Worm (Caenorhabditis elegans) whole organism, L1 larva: ENCODE measurements around the gene cyp-25A1.

Source experiments
- C16A3.4 ChIP-seq: fragments of 150-350 bp; optimal IDR thresholded peaks from 2 replicates; lab custom pipeline; 2014; ENCODE audit warnings: missing biosample characterization, missing genetic modification characterization
- aha-1 ChIP-seq: fragments of 150-350 bp; optimal IDR thresholded peaks from 2 replicates; lab custom pipeline; 2014; ENCODE audit warnings: missing biosample characterization, missing genetic modification characterization
- alr-1 ChIP-seq: fragments of 200-800 bp; sonication (Bioruptor generic); optimal IDR thresholded peaks from 2 replicates; lab custom pipeline; 2018; ENCODE audit warnings: borderline replicate concordance, mild to moderate bottlenecking, missing genetic modification characterization, missing compliant biosample characterization
- aly-2 ChIP-seq: fragments of 150-350 bp; optimal IDR thresholded peaks from 2 replicates; lab custom pipeline; 2014; ENCODE audit warnings: missing biosample characterization, missing genetic modification characterization
- blmp-1 ChIP-seq: fragments of 150-350 bp; optimal IDR thresholded peaks from 2 replicates; lab custom pipeline; 2014; ENCODE audit warnings: missing biosample characterization, missing genetic modification characterization
- ceh-63 ChIP-seq: fragments of 200-800 bp; sonication (Bioruptor generic); optimal IDR thresholded peaks from 2 replicates; lab custom pipeline; 2018; ENCODE audit warnings: mild to moderate bottlenecking, missing genetic modification characterization, missing compliant biosample characterization
- ceh-88 ChIP-seq: fragments of 200-800 bp; sonication (Bioruptor generic); IDR thresholded peaks from 2 replicates; pipeline ENCODE4 v1.3.6; 2022; ENCODE audit warnings: missing genetic modification characterization, missing compliant biosample characterization
- ces-1 ChIP-seq: fragments of 150-350 bp; optimal IDR thresholded peaks from 2 replicates; lab custom pipeline; 2014; ENCODE audit warnings: missing biosample characterization, missing genetic modification reagents, missing genetic modification characterization
- dsc-1 ChIP-seq: sonication (generic microtip); optimal IDR thresholded peaks from 2 replicates; lab custom pipeline; 2016; ENCODE audit warnings: mild to moderate bottlenecking, missing genetic modification characterization, missing compliant biosample characterization
- efl-1 ChIP-seq, 4 experiments: fragments of 150-350 bp; optimal IDR thresholded peaks in 3 of 4; peaks in 1 of 4; 1 replicate in 1 of 4; 2 replicates in 3 of 4; lab custom pipeline; 2014; ENCODE audit warnings: missing biosample characterization in 2 of 4, missing genetic modification characterization in 2 of 4, missing genetic modification reagents in 2 of 4
- egl-13 ChIP-seq: sonication (generic microtip); optimal IDR thresholded peaks from 2 replicates; lab custom pipeline; 2016; ENCODE audit warnings: missing genotype, missing genetic modification reagents, missing genetic modification characterization, missing compliant biosample characterization
- egl-27 ChIP-seq, 2 experiments: fragments of 150-350 bp in 1 of 2; sonication (generic microtip); optimal IDR thresholded peaks; 3 replicates each; lab custom pipeline; 2017 to 2018; ENCODE audit warnings: missing biosample characterization in 2 of 2, missing genetic modification characterization in 2 of 2, missing genetic modification reagents in 2 of 2
- elt-3 ChIP-seq, 6 experiments: fragments of 150-350 bp in 1 of 6; sonication (generic microtip); optimal IDR thresholded peaks; 2 replicates each; lab custom pipeline; 2017 to 2018; ENCODE audit warnings: missing biosample characterization in 6 of 6, missing genetic modification characterization in 6 of 6, inconsistent platforms in 1 of 6
- fkh-10 ChIP-seq: sonication (generic microtip); optimal IDR thresholded peaks from 2 replicates; lab custom pipeline; 2017; ENCODE audit warnings: missing biosample characterization, missing genetic modification reagents, missing genetic modification characterization
- fkh-4 ChIP-seq: sonication (generic microtip); optimal IDR thresholded peaks from 2 replicates; lab custom pipeline; 2016; ENCODE audit warnings: missing compliant biosample characterization, missing genetic modification characterization, borderline replicate concordance
- grh-1 ChIP-seq: fragments of 200-800 bp; sonication (Bioruptor generic); IDR thresholded peaks from 2 replicates; pipeline ENCODE4 v1.3.6; 2022; ENCODE audit warnings: missing genetic modification reagents, missing genetic modification characterization, missing compliant biosample characterization
- hlh-4 ChIP-seq: sonication (generic microtip); optimal IDR thresholded peaks from 2 replicates; lab custom pipeline; 2016; ENCODE audit warnings: mild to moderate bottlenecking, missing genetic modification characterization, missing compliant biosample characterization
- irx-1 ChIP-seq: sonication (generic microtip); optimal IDR thresholded peaks from 2 replicates; lab custom pipeline; 2016; ENCODE audit warnings: missing genetic modification characterization, missing compliant biosample characterization
- lin-14 ChIP-seq: fragments of 200-800 bp; sonication (Bioruptor generic); optimal IDR thresholded peaks from 2 replicates; lab custom pipeline; 2018; ENCODE audit warnings: mild to moderate bottlenecking, missing genetic modification characterization, moderate library complexity, missing compliant biosample characterization
- lin-39 ChIP-seq: fragments of 150-350 bp; optimal IDR thresholded peaks from 2 replicates; lab custom pipeline; 2014; ENCODE audit warnings: missing biosample characterization, missing genetic modification reagents, missing genetic modification characterization
- lir-3 ChIP-seq: sonication (generic microtip); optimal IDR thresholded peaks from 2 replicates; lab custom pipeline; 2016; ENCODE audit warnings: mild to moderate bottlenecking, missing genetic modification characterization, moderate library complexity, missing compliant biosample characterization; ENCODE audit not compliant: poor library complexity
- lsy-2 ChIP-seq, 2 experiments: fragments of 150-350 bp; optimal IDR thresholded peaks; 2 replicates each; lab custom pipeline; 2014; ENCODE audit warnings: missing biosample characterization in 2 of 2, missing genetic modification characterization in 2 of 2
- mep-1 ChIP-seq: fragments of 150-350 bp; optimal IDR thresholded peaks from 2 replicates; lab custom pipeline; 2014; ENCODE audit warnings: missing biosample characterization, missing genetic modification characterization
- nhr-11 ChIP-seq: fragments of 150-350 bp; optimal IDR thresholded peaks from 2 replicates; lab custom pipeline; 2014; ENCODE audit warnings: missing biosample characterization, missing genetic modification characterization
- nhr-12 ChIP-seq: sonication (generic microtip); optimal IDR thresholded peaks from 2 replicates; lab custom pipeline; 2017; ENCODE audit warnings: missing biosample characterization, missing genetic modification characterization
- nhr-19 ChIP-seq: fragments of 200-800 bp; sonication (Bioruptor generic); conservative IDR thresholded peaks from 2 replicates; pipeline ENCODE4 v1.3.6; 2022; ENCODE audit warnings: missing genetic modification characterization, missing compliant biosample characterization
- nhr-20 ChIP-seq: sonication (generic microtip); optimal IDR thresholded peaks from 2 replicates; lab custom pipeline; 2016; ENCODE audit warnings: mild to moderate bottlenecking, missing genetic modification characterization, missing compliant biosample characterization
- nhr-237 ChIP-seq: fragments of 150-350 bp; optimal IDR thresholded peaks from 2 replicates; lab custom pipeline; 2014; ENCODE audit warnings: missing biosample characterization, missing genetic modification characterization
- nhr-47 ChIP-seq: sonication (generic microtip); optimal IDR thresholded peaks from 2 replicates; lab custom pipeline; 2016; ENCODE audit warnings: mild to moderate bottlenecking, missing genetic modification characterization, moderate library complexity, missing compliant biosample characterization
- nhr-71 ChIP-seq: sonication (generic microtip); optimal IDR thresholded peaks from 2 replicates; lab custom pipeline; 2016; ENCODE audit warnings: mild to moderate bottlenecking, missing genetic modification characterization, moderate library complexity, missing compliant biosample characterization
- nhr-76 ChIP-seq: sonication (generic microtip); optimal IDR thresholded peaks from 2 replicates; lab custom pipeline; 2017; ENCODE audit warnings: missing biosample characterization, missing genetic modification characterization
- nhr-77 ChIP-seq: fragments of 150-350 bp; optimal IDR thresholded peaks from 2 replicates; lab custom pipeline; 2014; ENCODE audit warnings: missing biosample characterization, missing genetic modification characterization
- nhr-85 ChIP-seq: sonication (generic microtip); peaks from one replicate; lab custom pipeline; 2016; ENCODE audit warnings: missing genetic modification characterization, inconsistent platforms, missing compliant biosample characterization
- nhr-90 ChIP-seq: sonication (generic microtip); optimal IDR thresholded peaks from 2 replicates; lab custom pipeline; 2016; ENCODE audit warnings: mild to moderate bottlenecking, missing genetic modification characterization, missing compliant biosample characterization; ENCODE audit not compliant: poor library complexity
- pax-3 ChIP-seq: fragments of 200-800 bp; sonication (Bioruptor generic); optimal IDR thresholded peaks from 2 replicates; lab custom pipeline; 2018; ENCODE audit warnings: mild to moderate bottlenecking, missing genetic modification characterization, moderate library complexity, missing compliant biosample characterization
- snpc-4 ChIP-seq: fragments of 150-350 bp; optimal IDR thresholded peaks from 2 replicates; lab custom pipeline; 2014; ENCODE audit warnings: missing biosample characterization, missing genetic modification characterization
- snu-23 ChIP-seq: sonication (generic microtip); optimal IDR thresholded peaks from 2 replicates; lab custom pipeline; 2016; ENCODE audit warnings: missing genetic modification characterization, missing compliant biosample characterization
- sox-4 ChIP-seq: sonication (generic microtip); optimal IDR thresholded peaks from 2 replicates; lab custom pipeline; 2016; ENCODE audit warnings: missing genetic modification characterization, missing compliant biosample characterization
- sptf-1 ChIP-seq: fragments of 150-350 bp; optimal IDR thresholded peaks from 2 replicates; lab custom pipeline; 2014; ENCODE audit warnings: missing biosample characterization, missing genetic modification characterization
- sup-37 ChIP-seq: fragments of 200-800 bp; sonication (Bioruptor generic); optimal IDR thresholded peaks from 2 replicates; lab custom pipeline; 2018; ENCODE audit warnings: mild to moderate bottlenecking, missing genetic modification characterization, missing compliant biosample characterization
- tbx-2 ChIP-seq: sonication (generic microtip); optimal IDR thresholded peaks from 2 replicates; lab custom pipeline; 2016; ENCODE audit warnings: missing genetic modification characterization, missing compliant biosample characterization
- tlp-1 ChIP-seq: fragments of 150-350 bp; optimal IDR thresholded peaks from 2 replicates; lab custom pipeline; 2014; ENCODE audit warnings: missing biosample characterization, missing genetic modification characterization
- unc-130 ChIP-seq: fragments of 150-350 bp; optimal IDR thresholded peaks from 2 replicates; lab custom pipeline; 2017; ENCODE audit warnings: missing biosample characterization, missing genetic modification characterization, inconsistent platforms
- unc-30 ChIP-seq: sonication (generic microtip); optimal IDR thresholded peaks from 2 replicates; lab custom pipeline; 2017; ENCODE audit warnings: missing biosample characterization, missing genetic modification characterization
- unc-62 ChIP-seq: fragments of 150-350 bp; optimal IDR thresholded peaks from 2 replicates; lab custom pipeline; 2014; ENCODE audit warnings: missing biosample characterization, missing genetic modification reagents, missing genetic modification characterization
- unc-98 ChIP-seq: fragments of 200-800 bp; sonication (Bioruptor generic); IDR thresholded peaks from 2 replicates; pipeline ENCODE4 v1.3.6; 2022; ENCODE audit warnings: missing genetic modification characterization, missing compliant biosample characterization
- vab-15 ChIP-seq: sonication (generic microtip); optimal IDR thresholded peaks from 2 replicates; lab custom pipeline; 2017; ENCODE audit warnings: missing genotype, mild to moderate bottlenecking, missing genetic modification characterization, missing compliant biosample characterization
- zag-1 ChIP-seq: fragments of 150-350 bp; optimal IDR thresholded peaks from 2 replicates; lab custom pipeline; 2014; ENCODE audit warnings: missing biosample characterization, missing genetic modification characterization
- zip-4 ChIP-seq: fragments of 200-800 bp; sonication (Bioruptor generic); optimal IDR thresholded peaks from 2 replicates; lab custom pipeline; 2018; ENCODE audit warnings: mild to moderate bottlenecking, missing genetic modification characterization, moderate library complexity, missing compliant biosample characterization

The cyp-25A1 gene

ce11 chrIII:3811375-3811924, 20.9 kb upstream of the cyp-25A1 start (continued):
- no peak for TF ChIP-seq irx-1
- TF ChIP-seq sup-37 (GFP tag; lab: Kevin White, UChicago) = no peak
- no peak for TF ChIP-seq nhr-12
- no peak for TF ChIP-seq pax-3 (tag; lab: Kevin White, UChicago)
- TF ChIP-seq elt-3 (tag; optimal IDR thresholded peaks at IDR 0.05; lab: Kevin White, UChicago) = peak in 1 of 6 experiments; percentile 16
- TF ChIP-seq nhr-90 (tag; lab: Kevin White, UChicago) = peak; percentile 2
- no peak for TF ChIP-seq nhr-11 (tag; lab: Kevin White, UChicago)
- TF ChIP-seq lin-14 (GFP tag; lab: Kevin White, UChicago) = peak; percentile 83
- no peak for TF ChIP-seq aly-2

DNA sequence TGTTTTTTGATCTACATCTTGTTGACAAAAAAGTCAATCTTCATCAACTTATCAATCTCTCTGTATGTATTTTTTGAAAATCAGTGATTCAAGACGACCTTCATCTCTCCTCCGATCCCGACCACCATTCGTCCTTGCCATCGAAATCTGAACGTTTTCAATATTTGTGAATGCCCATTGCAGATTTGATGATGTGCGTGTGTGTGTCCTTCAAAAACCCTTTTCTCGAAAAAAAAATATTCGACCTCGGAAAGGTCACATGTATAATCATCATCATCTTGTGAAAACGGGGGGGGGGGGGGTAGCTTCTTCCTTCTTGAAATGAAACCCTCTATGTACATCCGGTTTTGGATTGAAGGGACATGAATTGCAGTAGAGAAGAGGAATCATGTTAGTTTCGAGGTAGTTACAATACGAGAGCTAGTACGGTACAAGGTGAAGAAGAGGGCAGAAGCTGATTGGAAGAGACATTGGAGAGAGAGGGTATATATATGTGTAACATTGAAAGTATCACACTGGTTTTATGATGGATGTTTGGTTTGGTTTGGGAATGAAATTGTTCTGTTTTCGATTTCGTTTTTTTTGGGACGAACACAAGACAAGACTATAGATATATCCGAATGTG, 19.9 kb upstream of the cyp-25A1 start:
- TF ChIP-seq dsc-1 (tag; lab: Kevin White, UChicago) (no peak), tlp-1 (tag; lab: Kevin White, UChicago) (no peak), nhr-77 (tag; lab: Kevin White, UChicago) (no peak), unc-98 (GFP tag; lab: Robert Waterston, UW) (no peak), fkh-10 (no peak), ceh-63 (GFP tag; lab: Kevin White, UChicago) (no peak), irx-1 (no peak), snpc-4 (tag; lab: Kevin White, UChicago) (no peak), zag-1 (no peak), egl-13 (no peak), nhr-76 (no peak), nhr-12 (no peak), tbx-2 (no peak), hlh-4 (tag; lab: Kevin White, UChicago) (no peak), mep-1 (tag; lab: Kevin White, UChicago) (peak; percentile 33), fkh-4 (tag; lab: Kevin White, UChicago) (no peak), lir-3 (tag; lab: Kevin White, UChicago) (no peak), ceh-88 (GFP tag; lab: Robert Waterston, UW) (no peak), lsy-2 (tag; optimal IDR thresholded peaks at IDR 0.05; lab: Kevin White, UChicago) (peak in 1 of 2 experiments; percentile 16), unc-130 (tag; lab: Kevin White, UChicago) (no peak), blmp-1 (peak; percentile 25), unc-30 (tag; lab: Kevin White, UChicago) (no peak), vab-15 (tag; lab: Kevin White, UChicago) (no peak), nhr-85 (tag; lab: Kevin White, UChicago) (peak; percentile 82), ces-1 (GFP tag; lab: Kevin White, UChicago) (no peak), egl-27 (tag; optimal IDR thresholded peaks at IDR 0.05; lab: Kevin White, UChicago) (no peak), snu-23 (GFP tag; lab: Kevin White, UChicago) (no peak), nhr-11 (tag; lab: Kevin White, UChicago) (no peak), nhr-237 (no peak), lin-14 (GFP tag; lab: Kevin White, UChicago) (peak; percentile 75), grh-1 (GFP tag; lab: Robert Waterston, UW) (no peak), nhr-20 (tag; lab: Kevin White, UChicago) (peak; percentile 27), alr-1 (tag; lab: Kevin White, UChicago) (no peak), aha-1 (tag; lab: Kevin White, UChicago) (no peak), zip-4 (GFP tag; lab: Kevin White, UChicago) (no peak), nhr-71 (peak; percentile 10), sptf-1 (tag; lab: Kevin White, UChicago) (no peak), lin-39 (tag; lab: Kevin White, UChicago) (no peak), C16A3.4 (no peak), sox-4 (tag; lab: Kevin White, UChicago) (no peak), nhr-47 (no peak), nhr-19 (GFP tag; lab: Robert Waterston, UW) (0 out of 2 replicates have a peak, but pooled peaks have one; percentile 7), unc-62 (no peak), efl-1 (optimal IDR thresholded peaks at IDR 0.05; lab: Kevin White, UChicago) (no peak), efl-1 (GFP tag; optimal IDR thresholded peaks at IDR 0.05 in 1 of 2; lab: Kevin White, UChicago) (peak in 1 of 2 experiments; percentile 77)
